Worm (Caenorhabditis elegans) whole organism, mixed stage, embryonic: Measurements from ENCODE around the gene F36G9.15.

Experiments used
- cnd-1 ChIP-seq: fragments of 200-800 bp; sonication (Bioruptor generic); optimal IDR thresholded peaks from 2 replicates; lab custom pipeline; 2018; ENCODE audit warnings: mild to moderate bottlenecking, missing genetic modification characterization, missing compliant biosample characterization
- lsy-2 ChIP-seq: fragments of 150-350 bp; optimal IDR thresholded peaks from 2 replicates; lab custom pipeline; 2014; ENCODE audit warnings: missing biosample characterization, missing genetic modification characterization
- nhr-12 ChIP-seq: fragments of 150-350 bp; optimal IDR thresholded peaks from 2 replicates; lab custom pipeline; 2014; ENCODE audit warnings: missing biosample characterization, missing genetic modification characterization
- nhr-28 ChIP-seq: fragments of 150-350 bp; optimal IDR thresholded peaks from 2 replicates; lab custom pipeline; 2014; ENCODE audit warnings: missing biosample characterization, missing genetic modification characterization
- nhr-76 ChIP-seq: sonication (generic microtip); optimal IDR thresholded peaks from 2 replicates; lab custom pipeline; 2017; ENCODE audit warnings: missing biosample characterization, missing genetic modification characterization
- sem-2 ChIP-seq: fragments of 200-800 bp; sonication (Bioruptor generic); optimal IDR thresholded peaks from 2 replicates; lab custom pipeline; 2018; ENCODE audit warnings: mild to moderate bottlenecking, missing genetic modification characterization, missing compliant biosample characterization
- tbx-8 ChIP-seq: fragments of 200-800 bp; sonication (Bioruptor generic); optimal IDR thresholded peaks from 2 replicates; lab custom pipeline; 2018; ENCODE audit warnings: mild to moderate bottlenecking, missing genetic modification characterization, moderate library complexity, missing compliant biosample characterization
- ztf-11 ChIP-seq: fragments of 150-350 bp; optimal IDR thresholded peaks from 2 replicates; lab custom pipeline; 2014; ENCODE audit warnings: missing biosample characterization, missing genetic modification characterization

- TF ChIP-seq tbx-8 (no peak), sem-2 (GFP tag; lab: Kevin White, UChicago) (no peak), nhr-12 (tag; lab: Kevin White, UChicago) (no peak), nhr-28 (tag; lab: Kevin White, UChicago) (no peak), ztf-11 (tag; lab: Kevin White, UChicago) (no peak), lsy-2 (tag; lab: Kevin White, UChicago) (no peak), cnd-1 (tag; lab: Kevin White, UChicago) (no peak), nhr-76 (no peak)
Observed at ce11 chrV:16032761-16033160, 44.8 kb upstream of the F36G9.15 start, which contains the start of gene T10C6.16.
